Fruit fly (Drosophila melanogaster): ENCODE measurements around the gene Cpr78Cc.

The Cpr78Cc gene

DNA sequence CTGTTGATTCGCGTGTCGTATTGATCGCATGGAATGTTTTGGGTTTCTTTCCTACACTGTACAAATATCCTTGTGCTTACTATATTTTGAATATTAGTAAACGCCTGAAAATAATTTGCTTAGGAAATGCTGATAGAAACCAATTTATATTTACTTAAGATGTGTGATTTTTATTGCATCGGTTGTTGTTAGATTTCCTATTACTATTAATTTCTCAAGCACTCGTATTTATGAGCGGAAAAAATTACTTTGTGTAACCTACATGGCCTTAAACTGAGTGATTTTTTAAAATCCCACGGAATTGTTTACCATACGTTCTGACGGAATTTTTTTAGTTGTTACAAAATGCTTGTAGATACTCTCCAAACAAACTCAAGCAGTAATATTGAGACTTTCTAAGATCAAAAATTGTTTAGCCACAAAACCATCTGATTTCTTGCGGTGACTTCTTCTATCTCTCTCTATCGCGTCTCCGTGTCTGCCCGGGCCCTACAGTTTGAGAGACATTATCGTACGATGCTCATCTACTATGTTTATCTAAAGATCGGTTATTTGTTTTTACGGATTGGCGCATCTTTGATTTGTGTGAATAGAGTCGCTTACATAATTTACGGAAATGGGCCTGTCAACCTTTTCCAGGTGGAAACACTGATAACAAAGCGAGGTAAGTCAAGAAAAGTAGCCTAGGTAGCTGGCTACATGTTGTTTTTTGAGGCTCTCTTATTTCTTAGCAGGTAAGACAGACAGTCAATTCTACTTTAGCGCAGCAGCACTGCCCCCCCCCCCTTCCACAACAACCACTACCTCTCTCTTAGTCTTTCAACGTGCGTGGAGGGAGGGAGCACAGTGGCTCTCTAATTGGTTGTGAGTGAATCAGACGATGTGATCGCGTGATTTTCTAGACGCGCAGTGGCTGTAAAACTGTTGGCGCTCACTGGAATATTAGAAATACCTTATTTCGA lies 23.8 kb upstream of the Cpr78Cc start (continued):
- TF ChIP-seq CG7745 (tag; optimal IDR thresholded peaks at IDR 0.05) (no peak), Taf1 (GFP tag; IDR thresholded peaks at IDR 0.05) (no peak; the same call in 1 of the 2 replicates), CG4617 (GFP tag; optimal IDR thresholded peaks at IDR 0.05; ENCODE audit: borderline replicate concordance) (no peak), Dad (GFP tag; optimal IDR thresholded peaks at IDR 0.05) (peak; percentile 29), grau (tag; optimal IDR thresholded peaks at IDR 0.05) (peak; percentile 72), insv (GFP tag; optimal IDR thresholded peaks at IDR 0.05) (peak; percentile 4 to 31), Nf-YA (GFP tag; IDR thresholded peaks at IDR 0.05) (no peak), CG12236 (GFP tag; optimal IDR thresholded peaks at IDR 0.05) (peak; percentile 27), CG17612 (GFP tag; IDR thresholded peaks at IDR 0.05) (no peak), ssp (GFP tag; IDR thresholded peaks at IDR 0.05) (no peak), CG8089 (GFP tag; optimal IDR thresholded peaks at IDR 0.05) (peak; percentile 18), CG31388 (GFP tag; optimal IDR thresholded peaks at IDR 0.05) (peak; percentile 5), en (GFP tag; optimal IDR thresholded peaks at IDR 0.05) (peak; percentile 38), ATbp (GFP tag; optimal IDR thresholded peaks at IDR 0.05) (peak; percentile 29), dysf (GFP tag; IDR thresholded peaks at IDR 0.05) (peak; percentile 65), otp (GFP tag; IDR thresholded peaks at IDR 0.05) (0 out of 3 replicates have a peak, but pooled peaks have one; percentile 28), Lpt (GFP tag; optimal IDR thresholded peaks at IDR 0.05) (no peak), CG12744 (GFP tag; optimal IDR thresholded peaks at IDR 0.05) (no peak), CG12769 (tag; optimal IDR thresholded peaks at IDR 0.05) (no peak), pan (optimal IDR thresholded peaks at IDR 0.05) (no peak), pan (GFP tag; optimal IDR thresholded peaks at IDR 0.05 in 1 of 2, IDR thresholded peaks at IDR 0.05 in 1 of 2) (peak in 1 of 2 experiments; percentile 4), Dll (GFP tag; IDR thresholded peaks at IDR 0.05; ENCODE audit: partially characterized antibody) (no peak), CG11560 (tag; IDR thresholded peaks at IDR 0.05) (no peak), Tbp (GFP tag; optimal IDR thresholded peaks at IDR 0.05) (no peak), CG17328 (GFP tag; IDR thresholded peaks at IDR 0.05) (no peak), CG12942 (GFP tag; optimal IDR thresholded peaks at IDR 0.05) (peak; percentile 11), ttk (GFP tag; IDR thresholded peaks at IDR 0.05) (0 out of 2 replicates have a peak, but pooled peaks have one; percentile 11), CG7928 (GFP tag; optimal IDR thresholded peaks at IDR 0.05) (peak; percentile 8), Camta (GFP tag; optimal IDR thresholded peaks at IDR 0.05) (peak; percentile 54), CG14441 (GFP tag; IDR thresholded peaks at IDR 0.05) (peak; percentile 50; the same call in 1 of the 2 replicates), Sox102F (GFP tag; optimal IDR thresholded peaks at IDR 0.05) (peak; percentile 73), inv (GFP tag; IDR thresholded peaks at IDR 0.05; ENCODE audit: partially characterized antibody) (no peak), CG10462 (GFP tag; optimal IDR thresholded peaks at IDR 0.05) (peak; percentile 34), CG7839 (tag; optimal IDR thresholded peaks at IDR 0.05) (peak; percentile 81), CG13894 (tag; optimal IDR thresholded peaks at IDR 0.05) (peak; percentile 7), CG8388 (GFP tag; optimal IDR thresholded peaks at IDR 0.05) (peak; percentile 62), jing (GFP tag; optimal IDR thresholded peaks at IDR 0.05) (peak; percentile 50), sd (tag; optimal IDR thresholded peaks at IDR 0.05) (peak; percentile 88), PHDP (tag; optimal IDR thresholded peaks at IDR 0.05) (peak; percentile 56), CG10366 (GFP tag; IDR thresholded peaks at IDR 0.05) (no peak; the same call in 1 of the 2 replicates), CG9609 (GFP tag; optimal IDR thresholded peaks at IDR 0.05) (peak; percentile 40), psq (GFP tag; optimal IDR thresholded peaks at IDR 0.05) (no peak), GATAe (GFP tag; conservative IDR thresholded peaks at IDR 0.05) (no peak), CG10543 (GFP tag; optimal IDR thresholded peaks at IDR 0.05) (peak; percentile 42), org-1 (GFP tag; optimal IDR thresholded peaks at IDR 0.05) (peak; percentile 41), ci (GFP tag; IDR thresholded peaks at IDR 0.05) (peak; percentile 43; the same call in 2 of the 3 replicates), CG1647 (GFP tag; optimal IDR thresholded peaks at IDR 0.05) (no peak), Drgx (GFP tag; IDR thresholded peaks at IDR 0.05) (no peak), CG12155 (GFP tag; optimal IDR thresholded peaks at IDR 0.05) (no peak)
